Worm (Caenorhabditis elegans) whole organism, L4/young adult: ENCODE measurements around the gene fbxb-48.

ENCODE experiments used
- W03F9.2 ChIP-seq: fragments of 150-350 bp; optimal IDR thresholded peaks from 2 replicates; lab custom pipeline; 2014; ENCODE audit warnings: missing biosample characterization, missing genetic modification characterization
- dao-5 ChIP-seq: sonication (generic microtip); optimal IDR thresholded peaks from 2 replicates; lab custom pipeline; 2016; ENCODE audit warnings: missing genotype, missing genetic modification characterization, moderate library complexity, missing compliant biosample characterization

- TF ChIP-seq W03F9.2 (tag; lab: Kevin White, UChicago) (no peak), dao-5 (tag; lab: Kevin White, UChicago) (no peak)
Observed at ce11 chrII:1741248-1741647, 22.2 kb upstream of the fbxb-48 start, which contains the start of gene K07G6.1.
